Worm (Caenorhabditis elegans) whole organism, young adult: Measurements from ENCODE around the gene hpo-6.
"Not testable (repeated sequence)": the region's sequence is repeated elsewhere in the genome, so short reads cannot be mapped to it uniquely, and the experiment has no call there.

Experiments
- B0336.3 ChIP-seq: fragments of 200-800 bp; sonication (Bioruptor generic); IDR thresholded peaks from 2 replicates; pipeline ENCODE4 v1.3.6; 2022; ENCODE audit warnings: missing genetic modification characterization, missing compliant biosample characterization
- F22D6.2 ChIP-seq: sonication (generic microtip); optimal IDR thresholded peaks from 2 replicates; lab custom pipeline; 2016; ENCODE audit warnings: mild to moderate bottlenecking, missing genetic modification characterization, missing compliant biosample characterization
- F33H1.4 ChIP-seq: fragments of 200-800 bp; sonication (Bioruptor generic); IDR thresholded peaks from 2 replicates; pipeline ENCODE4 v1.3.6; 2022; ENCODE audit warnings: missing genetic modification reagents, missing genetic modification characterization, missing compliant biosample characterization
- T07F8.4 ChIP-seq: sonication (generic microtip); optimal IDR thresholded peaks from 2 replicates; lab custom pipeline; 2016; ENCODE audit warnings: mild to moderate bottlenecking, missing genetic modification characterization, moderate library complexity, missing compliant biosample characterization
- T26A5.8 ChIP-seq: sonication (generic microtip); optimal IDR thresholded peaks from 2 replicates; lab custom pipeline; 2016; ENCODE audit warnings: missing genetic modification characterization, missing compliant biosample characterization
- Y53G8AR.9 ChIP-seq: fragments of 200-800 bp; sonication (Bioruptor generic); conservative IDR thresholded peaks from 2 replicates; pipeline ENCODE4 v1.3.6; 2022; ENCODE audit warnings: missing genetic modification reagents, missing genetic modification characterization, missing compliant biosample characterization
- ZK185.1 ChIP-seq: sonication (generic microtip); optimal IDR thresholded peaks from 2 replicates; lab custom pipeline; 2016; ENCODE audit warnings: mild to moderate bottlenecking, missing genetic modification characterization, missing compliant biosample characterization; ENCODE audit not compliant: poor library complexity, severe bottlenecking
- aptf-3 ChIP-seq: fragments of 200-800 bp; sonication (Bioruptor generic); IDR thresholded peaks from 2 replicates; pipeline ENCODE4 v1.3.6; 2022; ENCODE audit warnings: missing genetic modification characterization, missing compliant biosample characterization
- attf-3 ChIP-seq: fragments of 200-800 bp; sonication (Bioruptor generic); conservative IDR thresholded peaks from 2 replicates; pipeline ENCODE4 v1.3.6; 2022; ENCODE audit warnings: missing genetic modification reagents, missing genetic modification characterization, missing compliant biosample characterization
- ceh-27 ChIP-seq: fragments of 200-800 bp; sonication (Bioruptor generic); optimal IDR thresholded peaks from 2 replicates; lab custom pipeline; 2018; ENCODE audit warnings: mild to moderate bottlenecking, missing genetic modification characterization, moderate library complexity, missing compliant biosample characterization
- ceh-79 ChIP-seq: sonication (generic microtip); optimal IDR thresholded peaks from 2 replicates; lab custom pipeline; 2017; ENCODE audit warnings: mild to moderate bottlenecking, missing genetic modification characterization, missing compliant biosample characterization
- ets-4 ChIP-seq: fragments of 200-800 bp; sonication (Bioruptor generic); optimal IDR thresholded peaks from 2 replicates; lab custom pipeline; 2018; ENCODE audit warnings: mild to moderate bottlenecking, missing genetic modification characterization, missing compliant biosample characterization
- gei-17 ChIP-seq: fragments of 200-800 bp; sonication (Bioruptor generic); optimal IDR thresholded peaks from 2 replicates; lab custom pipeline; 2018; ENCODE audit warnings: mild to moderate bottlenecking, missing genetic modification characterization, missing compliant biosample characterization
- him-1 ChIP-seq: sonication (generic microtip); optimal IDR thresholded peaks from 2 replicates; lab custom pipeline; 2016; ENCODE audit warnings: missing genotype, missing genetic modification reagents, missing genetic modification characterization, missing compliant biosample characterization
- lag-1 ChIP-seq: fragments of 200-800 bp; sonication (Bioruptor generic); IDR thresholded peaks from 2 replicates; pipeline ENCODE4 v1.3.6; 2022; ENCODE audit warnings: missing genetic modification reagents, missing genetic modification characterization, missing compliant biosample characterization
- let-607 ChIP-seq, 2 experiments: fragments of 200-800 bp in 1 of 2; sonication (Bioruptor generic) in 1 of 2; sonication (generic microtip) in 1 of 2; optimal IDR thresholded peaks; 2 replicates each; lab custom pipeline; 2016 to 2018; ENCODE audit warnings: mild to moderate bottlenecking in 2 of 2, missing compliant biosample characterization in 2 of 2, missing genetic modification characterization in 2 of 2, moderate library complexity in 2 of 2, missing genotype in 1 of 2
- lin-35 ChIP-seq, 3 experiments: fragments of 150-350 bp in 2 of 3; sonication (generic microtip) in 1 of 3; optimal IDR thresholded peaks; 2 replicates each; lab custom pipeline; 2014 to 2018; ENCODE audit warnings: missing biosample characterization in 3 of 3, missing genetic modification characterization in 3 of 3, missing genetic modification reagents in 3 of 3
- lir-1 ChIP-seq: fragments of 200-800 bp; sonication (Bioruptor generic); conservative IDR thresholded peaks from 2 replicates; pipeline ENCODE4 v1.3.6; 2022; ENCODE audit warnings: missing genetic modification reagents, missing genetic modification characterization, missing compliant biosample characterization
- lsy-27 ChIP-seq: sonication (generic microtip); optimal IDR thresholded peaks from 2 replicates; lab custom pipeline; 2017; ENCODE audit warnings: missing genetic modification characterization, mild to moderate bottlenecking, missing compliant biosample characterization, antibody characterized with exemption, missing genotype, borderline replicate concordance; ENCODE audit not compliant: insufficient read depth
- madf-8 ChIP-seq: fragments of 200-800 bp; sonication (Bioruptor generic); conservative IDR thresholded peaks from 2 replicates; pipeline ENCODE4 v1.3.6; 2022; ENCODE audit warnings: missing genetic modification reagents, missing genetic modification characterization, missing compliant biosample characterization
- nfya-2 ChIP-seq: fragments of 200-800 bp; sonication (Bioruptor generic); IDR thresholded peaks from 2 replicates; pipeline ENCODE4 v1.3.6; 2022; ENCODE audit warnings: missing genetic modification reagents, missing genetic modification characterization, missing compliant biosample characterization
- pbrm-1 ChIP-seq: fragments of 200-800 bp; sonication (Bioruptor generic); IDR thresholded peaks from 2 replicates; pipeline ENCODE4 v1.3.6; 2022; ENCODE audit warnings: missing genetic modification reagents, missing genetic modification characterization, missing compliant biosample characterization
- repo-1 ChIP-seq: sonication (generic microtip); optimal IDR thresholded peaks from 2 replicates; lab custom pipeline; 2017; ENCODE audit warnings: mild to moderate bottlenecking, missing genetic modification characterization, missing compliant biosample characterization
- rpc-1 ChIP-seq, 2 experiments: fragments of 150-350 bp in 1 of 2; sonication (generic microtip) in 1 of 2; optimal IDR thresholded peaks; 2 replicates each; lab custom pipeline; 2014 to 2018; ENCODE audit warnings: missing biosample characterization in 1 of 2, missing genetic modification characterization in 1 of 2, missing genetic modification reagents in 1 of 2, missing genotype in 1 of 2
- sdz-38 ChIP-seq: sonication (generic microtip); optimal IDR thresholded peaks from 2 replicates; lab custom pipeline; 2016; ENCODE audit warnings: missing genotype, missing genetic modification characterization, missing compliant biosample characterization
- sptf-2 ChIP-seq: fragments of 200-800 bp; sonication (Bioruptor generic); optimal IDR thresholded peaks from 2 replicates; lab custom pipeline; 2018; ENCODE audit warnings: mild to moderate bottlenecking, missing genetic modification characterization, missing compliant biosample characterization
- ztf-18 ChIP-seq: sonication (generic microtip); optimal IDR thresholded peaks from 2 replicates; lab custom pipeline; 2016; ENCODE audit warnings: missing genotype, mild to moderate bottlenecking, missing genetic modification characterization, missing compliant biosample characterization
- ztf-22 ChIP-seq: fragments of 200-800 bp; sonication (Bioruptor generic); optimal IDR thresholded peaks from 2 replicates; lab custom pipeline; 2018; ENCODE audit warnings: mild to moderate bottlenecking, missing genetic modification characterization, moderate library complexity, missing compliant biosample characterization

Gene hpo-6

ce11 chrIV:1595802-1596201 lies 33.8 kb downstream of the hpo-6 start, which contains the start of gene npp-8 (continued):
- TF ChIP-seq madf-8 (peak; percentile 77), rpc-1 (optimal IDR thresholded peaks at IDR 0.05; lab: Kevin White, UChicago) (peak; percentile 42), rpc-1 (tag; optimal IDR thresholded peaks at IDR 0.05; lab: Kevin White, UChicago) (no peak), ceh-27 (peak; percentile 81), ZK185.1 (peak; percentile 90), attf-3 (GFP tag; lab: Robert Waterston, UW) (peak; percentile 79), T07F8.4 (tag; lab: Kevin White, UChicago) (no peak), him-1 (tag; lab: Kevin White, UChicago) (no peak), let-607 (tag; optimal IDR thresholded peaks at IDR 0.05; lab: Kevin White, UChicago) (peak in 1 of 2 experiments; percentile 58), nfya-2 (GFP tag; lab: Robert Waterston, UW) (no peak), F22D6.2 (peak; percentile 31), aptf-3 (0 out of 2 replicates have a peak, but pooled peaks have one; percentile 31)

- no peak for TF ChIP-seq lsy-27 (tag; lab: Kevin White, UChicago)
Observed at ce11 chrIV:1597018-1597417, 35.0 kb downstream of the hpo-6 start, which contains the start of gene ced-2. ced-2 (plus strand) TSS chrIV:1597318.

ce11 chrIV:1600784-1601183 lies 38.8 kb downstream of the hpo-6 start:
- no peak for TF ChIP-seq lir-1 (GFP tag; lab: Robert Waterston, UW)
- TF ChIP-seq F33H1.4 (GFP tag; lab: Robert Waterston, UW): peak; percentile 67

ce11 chrIV:1601357-1601756 lies 39.4 kb downstream of the hpo-6 start, which contains the start of gene set-23:
set-23 (plus strand) TSS chrIV:1601657.
- TF ChIP-seq B0336.3 (GFP tag; lab: Robert Waterston, UW) (no peak), ztf-18 (tag; lab: Kevin White, UChicago) (no peak), sptf-2 (no peak), lin-35 (GFP tag; optimal IDR thresholded peaks at IDR 0.05; lab: Kevin White, UChicago) (no peak), repo-1 (tag; lab: Kevin White, UChicago) (no peak), sdz-38 (no peak), pbrm-1 (no peak), Y53G8AR.9 (GFP tag; lab: Robert Waterston, UW) (no peak), ets-4 (GFP tag; lab: Kevin White, UChicago) (no peak), T26A5.8 (tag; lab: Kevin White, UChicago) (no peak), ceh-79 (tag; lab: Kevin White, UChicago) (no peak)

- TF ChIP-seq him-1 (tag; lab: Kevin White, UChicago) (no peak), lag-1 (GFP tag; lab: Robert Waterston, UW) (no peak)
Observed at ce11 chrIV:1602936-1603457, 41.0 kb downstream of the hpo-6 start.

ce11 chrIV:1605276-1605762 lies 43.3 kb downstream of the hpo-6 start, which contains the start of gene Y41D4B.11:
Y41D4B.11 (plus strand) TSS chrIV:1605712.
- no peak for TF ChIP-seq him-1 (tag; lab: Kevin White, UChicago)

ce11 chrIV:1609973-1610372 lies 48.0 kb downstream of the hpo-6 start, which contains the start of gene dsl-3:
dsl-3 (plus strand) TSS chrIV:1610273.
- TF ChIP-seq ZK185.1; gei-17 (GFP tag; lab: Kevin White, UChicago); ztf-22 (GFP tag; lab: Kevin White, UChicago): not testable (repeated sequence)
